4 fruit fly cellular contexts compared by ENCODE assay signal in genomic region chr3R:20788559-20788958, dm6.
A peak's percentile ranks its signal among the peaks of the same experiment; 100 is the strongest.
TF ChIP-seq lines count a peak whose summit lies in the region.

No protein-coding gene starts in this region.

- no peak for TF ChIP-seq CTCF in whole organism, embryonic (GFP tag; optimal IDR thresholded peaks at IDR 0.05; lab: Kevin White, UChicago)

TF ChIP-seq in whole organism, adult, 20 proteins besides CTCF, POLR2A, EP300 and RAD21:
- TF ChIP-seq tj (GFP tag; optimal IDR thresholded peaks at IDR 0.05; lab: Kevin White, UChicago) (peak; percentile 81), Crg-1 (GFP tag; optimal IDR thresholded peaks at IDR 0.05; lab: Kevin White, UChicago) (no peak)

TF ChIP-seq in whole organism, embryonic, 481 proteins besides CTCF, POLR2A, EP300 and RAD21:
- TF ChIP-seq Atf-2 (GFP tag; optimal IDR thresholded peaks at IDR 0.05; lab: Kevin White, UChicago), result no peak
- TF ChIP-seq hb (GFP tag; IDR thresholded peaks at IDR 0.05; lab: Robert Waterston, UW; ENCODE audit: partially characterized antibody), result no peak
- no peak for TF ChIP-seq btn (GFP tag; optimal IDR thresholded peaks at IDR 0.05; lab: Kevin White, UChicago)
- no peak for TF ChIP-seq scrt (GFP tag; optimal IDR thresholded peaks at IDR 0.05; lab: Kevin White, UChicago)
- TF ChIP-seq dmrt99B (tag; optimal IDR thresholded peaks at IDR 0.05; lab: Kevin White, UChicago), result no peak
- no peak for TF ChIP-seq slp2 (GFP tag; optimal IDR thresholded peaks at IDR 0.05; lab: Kevin White, UChicago)
- TF ChIP-seq seq (GFP tag; IDR thresholded peaks at IDR 0.05; lab: Robert Waterston, UW), result peak; percentile 37; the same call in 1 of the 2 replicates
- TF ChIP-seq fd3F (GFP tag; optimal IDR thresholded peaks at IDR 0.05; lab: Kevin White, UChicago), result no peak
- TF ChIP-seq CG17359 (tag; optimal IDR thresholded peaks at IDR 0.05; lab: Kevin White, UChicago), result no peak
- peak; percentile 62 for TF ChIP-seq sqz (GFP tag; optimal IDR thresholded peaks at IDR 0.05; lab: Kevin White, UChicago)
- TF ChIP-seq hbn (GFP tag; IDR thresholded peaks at IDR 0.05; lab: Robert Waterston, UW; ENCODE audit: partially characterized antibody), result no peak
- no peak for TF ChIP-seq Gsc (GFP tag; IDR thresholded peaks at IDR 0.05; lab: Robert Waterston, UW)
- TF ChIP-seq az2 (GFP tag; optimal IDR thresholded peaks at IDR 0.05; lab: Kevin White, UChicago), result no peak
- TF ChIP-seq jigr1 (GFP tag; IDR thresholded peaks at IDR 0.05; lab: Robert Waterston, UW), result no peak
- TF ChIP-seq Asciz (GFP tag; optimal IDR thresholded peaks at IDR 0.05; lab: Kevin White, UChicago), result no peak
- peak; percentile 72 for TF ChIP-seq nerfin-1 (tag; optimal IDR thresholded peaks at IDR 0.05; lab: Kevin White, UChicago)

TF ChIP-seq in whole organism, prepupa, 60 proteins besides CTCF, POLR2A, EP300 and RAD21:
- 0 out of 3 replicates have a peak, but pooled peaks have one; percentile 21 for TF ChIP-seq CG8119 (GFP tag; IDR thresholded peaks at IDR 0.05; lab: Robert Waterston, UW)
- TF ChIP-seq svp (GFP tag; lab: Kevin White, UChicago), result peak; percentile 98
- peak; percentile 53 for TF ChIP-seq Sox14 (GFP tag; optimal IDR thresholded peaks at IDR 0.05; lab: Kevin White, UChicago)
- no peak for TF ChIP-seq fd85E (GFP tag; optimal IDR thresholded peaks at IDR 0.05; lab: Kevin White, UChicago)
- TF ChIP-seq Eip93F (GFP tag; optimal IDR thresholded peaks at IDR 0.05; lab: Kevin White, UChicago), result peak; percentile 29

TF ChIP-seq in whole organism, wandering third instar larva, 38 proteins besides CTCF, POLR2A, EP300 and RAD21:
- TF ChIP-seq h (GFP tag; optimal IDR thresholded peaks at IDR 0.05; lab: Kevin White, UChicago) (peak; percentile 29), OdsH (GFP tag; optimal IDR thresholded peaks at IDR 0.05; lab: Kevin White, UChicago) (no peak), Rel (GFP tag; optimal IDR thresholded peaks at IDR 0.05; lab: Kevin White, UChicago) (no peak), Rel (tag; optimal IDR thresholded peaks at IDR 0.05; lab: Kevin White, UChicago) (peak; percentile 39)
